Worm (Caenorhabditis elegans) whole organism, mixed stage, embryonic: ENCODE data around the gene nas-38.

Experiments
- bed-3 ChIP-seq: fragments of 200-800 bp; sonication (Bioruptor generic); optimal IDR thresholded peaks from 3 replicates; lab custom pipeline; 2018; ENCODE audit warnings: mild to moderate bottlenecking, missing genetic modification characterization, moderate library complexity, missing compliant biosample characterization
- blmp-1 ChIP-seq: fragments of 150-350 bp; optimal IDR thresholded peaks from 2 replicates; lab custom pipeline; 2014; ENCODE audit warnings: missing biosample characterization, missing genetic modification characterization
- lin-13 ChIP-seq: fragments of 150-350 bp; optimal IDR thresholded peaks from 2 replicates; lab custom pipeline; 2014; ENCODE audit warnings: missing biosample characterization, missing genetic modification characterization
- mab-5 ChIP-seq: fragments of 150-350 bp; optimal IDR thresholded peaks from 2 replicates; lab custom pipeline; 2014; ENCODE audit warnings: missing biosample characterization, missing genetic modification characterization
- nhr-12 ChIP-seq: fragments of 150-350 bp; optimal IDR thresholded peaks from 2 replicates; lab custom pipeline; 2014; ENCODE audit warnings: missing biosample characterization, missing genetic modification characterization
- nhr-237 ChIP-seq: fragments of 150-350 bp; optimal IDR thresholded peaks from 2 replicates; lab custom pipeline; 2014; ENCODE audit warnings: missing biosample characterization, missing genetic modification characterization
- nhr-76 ChIP-seq: sonication (generic microtip); optimal IDR thresholded peaks from 2 replicates; lab custom pipeline; 2017; ENCODE audit warnings: missing biosample characterization, missing genetic modification characterization
- pha-4 ChIP-seq: fragments of 150-350 bp; optimal IDR thresholded peaks from 2 replicates; lab custom pipeline; 2018; ENCODE audit warnings: missing biosample characterization, missing genetic modification reagents, missing genetic modification characterization
- sem-2 ChIP-seq: fragments of 200-800 bp; sonication (Bioruptor generic); optimal IDR thresholded peaks from 2 replicates; lab custom pipeline; 2018; ENCODE audit warnings: mild to moderate bottlenecking, missing genetic modification characterization, missing compliant biosample characterization
- snpc-4 ChIP-seq: fragments of 150-350 bp; optimal IDR thresholded peaks from 2 replicates; lab custom pipeline; 2014; ENCODE audit warnings: missing biosample characterization, missing genetic modification characterization
- unc-39 ChIP-seq: fragments of 150-350 bp; optimal IDR thresholded peaks from 2 replicates; lab custom pipeline; 2014; ENCODE audit warnings: missing biosample characterization, missing genetic modification characterization
- ztf-11 ChIP-seq: fragments of 150-350 bp; optimal IDR thresholded peaks from 2 replicates; lab custom pipeline; 2014; ENCODE audit warnings: missing biosample characterization, missing genetic modification characterization

DNA sequence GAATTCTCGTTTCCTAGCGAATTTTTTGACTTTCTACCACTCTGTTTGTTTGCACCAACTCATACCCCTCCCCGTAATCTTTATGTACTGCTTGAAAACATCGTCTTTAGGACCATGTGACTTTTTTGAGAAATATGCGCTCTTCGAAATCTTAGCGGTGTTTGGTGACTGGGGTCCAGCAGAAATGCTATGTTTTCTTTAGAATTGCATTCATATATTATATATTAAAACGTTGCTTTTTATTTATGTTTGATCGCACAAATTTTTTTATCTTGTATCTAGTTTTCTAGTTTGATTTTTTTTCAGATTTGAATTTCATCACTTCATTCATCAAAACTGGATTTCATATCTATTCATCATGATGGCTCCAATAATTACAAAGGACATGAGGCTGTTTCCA lies 43.9 kb downstream of the nas-38 start, which contains the start of gene F13C5.1:
- TF ChIP-seq snpc-4 (tag; lab: Kevin White, UChicago) (no peak), bed-3 (GFP tag; lab: Kevin White, UChicago) (no peak), nhr-76 (tag; lab: Kevin White, UChicago) (no peak), nhr-12 (tag; lab: Kevin White, UChicago) (no peak), nhr-237 (tag; lab: Kevin White, UChicago) (no peak), blmp-1 (no peak), mab-5 (tag; lab: Kevin White, UChicago) (no peak), pha-4 (tag; lab: Kevin White, UChicago) (no peak), ztf-11 (no peak), sem-2 (GFP tag; lab: Kevin White, UChicago) (no peak), unc-39 (tag; lab: Kevin White, UChicago) (no peak), lin-13 (tag; lab: Kevin White, UChicago) (no peak)
